Worm (Caenorhabditis elegans) whole organism, young adult: Measurements from ENCODE around the gene irg-8.

Experiments
- B0035.1 ChIP-seq: sonication (generic microtip); optimal IDR thresholded peaks from 2 replicates; lab custom pipeline; 2016; ENCODE audit warnings: missing genetic modification characterization, mild to moderate bottlenecking, missing compliant biosample characterization, missing genotype, missing genetic modification reagents
- B0336.3 ChIP-seq: fragments of 200-800 bp; sonication (Bioruptor generic); IDR thresholded peaks from 2 replicates; pipeline ENCODE4 v1.3.6; 2022; ENCODE audit warnings: missing genetic modification characterization, missing compliant biosample characterization
- F23B12.7 ChIP-seq: sonication (generic microtip); optimal IDR thresholded peaks from 2 replicates; lab custom pipeline; 2017; ENCODE audit warnings: missing genetic modification characterization, mild to moderate bottlenecking, missing compliant biosample characterization, antibody characterized with exemption, moderate library complexity; ENCODE audit not compliant: insufficient read depth
- F33H1.4 ChIP-seq: fragments of 200-800 bp; sonication (Bioruptor generic); IDR thresholded peaks from 2 replicates; pipeline ENCODE4 v1.3.6; 2022; ENCODE audit warnings: missing genetic modification reagents, missing genetic modification characterization, missing compliant biosample characterization
- F49E8.2 ChIP-seq: sonication (generic microtip); optimal IDR thresholded peaks from 3 replicates; lab custom pipeline; 2017; ENCODE audit warnings: missing genetic modification characterization, mild to moderate bottlenecking, missing compliant biosample characterization, antibody characterized with exemption, moderate library complexity; ENCODE audit not compliant: insufficient read depth
- F52B5.7 ChIP-seq: sonication (generic microtip); optimal IDR thresholded peaks from 2 replicates; lab custom pipeline; 2016; ENCODE audit warnings: mild to moderate bottlenecking, missing genetic modification characterization, missing compliant biosample characterization
- T26A5.8 ChIP-seq: sonication (generic microtip); optimal IDR thresholded peaks from 2 replicates; lab custom pipeline; 2016; ENCODE audit warnings: missing genetic modification characterization, missing compliant biosample characterization
- Y53G8AR.9 ChIP-seq: fragments of 200-800 bp; sonication (Bioruptor generic); conservative IDR thresholded peaks from 2 replicates; pipeline ENCODE4 v1.3.6; 2022; ENCODE audit warnings: missing genetic modification reagents, missing genetic modification characterization, missing compliant biosample characterization
- Y56A3A.18 ChIP-seq: fragments of 200-800 bp; sonication (Bioruptor generic); IDR thresholded peaks from 2 replicates; pipeline ENCODE4 v1.3.6; 2022; ENCODE audit warnings: missing genetic modification reagents, missing genetic modification characterization, missing compliant biosample characterization
- Y67H2A.10 ChIP-seq: fragments of 200-800 bp; sonication (Bioruptor generic); conservative IDR thresholded peaks from 2 replicates; pipeline ENCODE4 v1.3.6; 2022; ENCODE audit warnings: missing genetic modification reagents, missing genetic modification characterization, missing compliant biosample characterization
- Y95B8A.8 ChIP-seq: fragments of 200-800 bp; sonication (Bioruptor generic); IDR thresholded peaks from 2 replicates; pipeline ENCODE4 v1.3.6; 2022; ENCODE audit warnings: missing genetic modification reagents, missing genetic modification characterization, missing compliant biosample characterization
- ZK185.1 ChIP-seq: sonication (generic microtip); optimal IDR thresholded peaks from 2 replicates; lab custom pipeline; 2016; ENCODE audit warnings: mild to moderate bottlenecking, missing genetic modification characterization, missing compliant biosample characterization; ENCODE audit not compliant: poor library complexity, severe bottlenecking
- aptf-3 ChIP-seq: fragments of 200-800 bp; sonication (Bioruptor generic); IDR thresholded peaks from 2 replicates; pipeline ENCODE4 v1.3.6; 2022; ENCODE audit warnings: missing genetic modification characterization, missing compliant biosample characterization
- attf-6 ChIP-seq: fragments of 200-800 bp; sonication (Bioruptor generic); IDR thresholded peaks from 2 replicates; pipeline ENCODE4 v1.3.6; 2022; ENCODE audit warnings: missing genetic modification reagents, missing genetic modification characterization, missing compliant biosample characterization
- bed-1 ChIP-seq: fragments of 200-800 bp; sonication (Bioruptor generic); IDR thresholded peaks from 2 replicates; pipeline ENCODE4 v1.3.6; 2022; ENCODE audit warnings: missing genetic modification reagents, missing genetic modification characterization, missing compliant biosample characterization
- ceh-100 ChIP-seq: fragments of 200-800 bp; sonication (Bioruptor generic); IDR thresholded peaks from 2 replicates; pipeline ENCODE4 v1.3.6; 2022; ENCODE audit warnings: missing genetic modification reagents, missing genetic modification characterization, missing compliant biosample characterization
- chd-7 ChIP-seq: sonication (generic microtip); optimal IDR thresholded peaks from 2 replicates; lab custom pipeline; 2016; ENCODE audit warnings: mild to moderate bottlenecking, missing genetic modification characterization, moderate library complexity, missing compliant biosample characterization
- die-1 ChIP-seq: sonication (generic microtip); optimal IDR thresholded peaks from 2 replicates; lab custom pipeline; 2016; ENCODE audit warnings: missing genotype, mild to moderate bottlenecking, missing genetic modification characterization, missing compliant biosample characterization
- fkh-3 ChIP-seq: sonication (generic microtip); optimal IDR thresholded peaks from 2 replicates; lab custom pipeline; 2016; ENCODE audit warnings: mild to moderate bottlenecking, missing genetic modification characterization, missing compliant biosample characterization
- hsf-1 ChIP-seq: fragments of 200-800 bp; sonication (Bioruptor generic); IDR thresholded peaks from 2 replicates; pipeline ENCODE4 v1.3.6; 2022; ENCODE audit warnings: missing genetic modification reagents, missing genetic modification characterization, missing compliant biosample characterization
- lin-26 ChIP-seq: fragments of 200-800 bp; sonication (Bioruptor generic); IDR thresholded peaks from 2 replicates; pipeline ENCODE4 v1.3.6; 2022; ENCODE audit warnings: missing genetic modification reagents, missing genetic modification characterization, missing compliant biosample characterization
- lsy-27 ChIP-seq: sonication (generic microtip); optimal IDR thresholded peaks from 2 replicates; lab custom pipeline; 2017; ENCODE audit warnings: missing genetic modification characterization, mild to moderate bottlenecking, missing compliant biosample characterization, antibody characterized with exemption, missing genotype, borderline replicate concordance; ENCODE audit not compliant: insufficient read depth
- madf-3 ChIP-seq: fragments of 200-800 bp; sonication (Bioruptor generic); IDR thresholded peaks from 2 replicates; pipeline ENCODE4 v1.3.6; 2022; ENCODE audit warnings: missing genetic modification reagents, missing genetic modification characterization, missing compliant biosample characterization
- mes-4 ChIP-seq: sonication (generic microtip); optimal IDR thresholded peaks from 2 replicates; lab custom pipeline; 2016; ENCODE audit warnings: missing genotype, missing genetic modification characterization, missing compliant biosample characterization
- pbrm-1 ChIP-seq: fragments of 200-800 bp; sonication (Bioruptor generic); IDR thresholded peaks from 2 replicates; pipeline ENCODE4 v1.3.6; 2022; ENCODE audit warnings: missing genetic modification reagents, missing genetic modification characterization, missing compliant biosample characterization
- pha-4 ChIP-seq: fragments of 150-350 bp; sonication (generic microtip); optimal IDR thresholded peaks from 2 replicates; lab custom pipeline; 2014; ENCODE audit warnings: missing biosample characterization, missing genetic modification reagents, missing genetic modification characterization
- repo-1 ChIP-seq: sonication (generic microtip); optimal IDR thresholded peaks from 2 replicates; lab custom pipeline; 2017; ENCODE audit warnings: mild to moderate bottlenecking, missing genetic modification characterization, missing compliant biosample characterization
- rpc-1 ChIP-seq, 2 experiments: fragments of 150-350 bp in 1 of 2; sonication (generic microtip) in 1 of 2; optimal IDR thresholded peaks; 2 replicates each; lab custom pipeline; 2014 to 2018; ENCODE audit warnings: missing biosample characterization in 1 of 2, missing genetic modification characterization in 1 of 2, missing genetic modification reagents in 1 of 2, missing genotype in 1 of 2
- sea-2 ChIP-seq: fragments of 200-800 bp; sonication (Bioruptor generic); IDR thresholded peaks from 2 replicates; pipeline ENCODE4 v1.3.6; 2022; ENCODE audit warnings: missing genetic modification characterization, missing compliant biosample characterization
- snpc-1.3 ChIP-seq: sonication (generic microtip); optimal IDR thresholded peaks from 2 replicates; lab custom pipeline; 2017; ENCODE audit warnings: missing genetic modification characterization, mild to moderate bottlenecking, missing compliant biosample characterization, antibody characterized with exemption, moderate library complexity, missing genotype, missing genetic modification reagents; ENCODE audit not compliant: insufficient read depth
- tbx-9 ChIP-seq: sonication (generic microtip); optimal IDR thresholded peaks from 2 replicates; lab custom pipeline; 2016; ENCODE audit warnings: borderline replicate concordance, missing genetic modification characterization, inconsistent platforms, missing compliant biosample characterization
- unc-62 ChIP-seq: fragments of 150-350 bp; optimal IDR thresholded peaks from 2 replicates; lab custom pipeline; 2014; ENCODE audit warnings: missing biosample characterization, missing genetic modification reagents, missing genetic modification characterization
- zim-3 ChIP-seq: sonication (generic microtip); optimal IDR thresholded peaks from 2 replicates; lab custom pipeline; 2017; ENCODE audit warnings: mild to moderate bottlenecking, missing genetic modification characterization, moderate library complexity, missing compliant biosample characterization
- ztf-18 ChIP-seq: sonication (generic microtip); optimal IDR thresholded peaks from 2 replicates; lab custom pipeline; 2016; ENCODE audit warnings: missing genotype, mild to moderate bottlenecking, missing genetic modification characterization, missing compliant biosample characterization
- ztf-25 ChIP-seq: fragments of 200-800 bp; sonication (Bioruptor generic); IDR thresholded peaks from 2 replicates; pipeline ENCODE4 v1.3.6; 2022; ENCODE audit warnings: missing genetic modification reagents, missing genetic modification characterization, missing compliant biosample characterization
- ztf-6 ChIP-seq: fragments of 200-800 bp; sonication (Bioruptor generic); IDR thresholded peaks from 2 replicates; pipeline ENCODE4 v1.3.6; 2022; ENCODE audit warnings: missing genetic modification reagents, missing genetic modification characterization, missing compliant biosample characterization

Gene irg-8

DNA sequence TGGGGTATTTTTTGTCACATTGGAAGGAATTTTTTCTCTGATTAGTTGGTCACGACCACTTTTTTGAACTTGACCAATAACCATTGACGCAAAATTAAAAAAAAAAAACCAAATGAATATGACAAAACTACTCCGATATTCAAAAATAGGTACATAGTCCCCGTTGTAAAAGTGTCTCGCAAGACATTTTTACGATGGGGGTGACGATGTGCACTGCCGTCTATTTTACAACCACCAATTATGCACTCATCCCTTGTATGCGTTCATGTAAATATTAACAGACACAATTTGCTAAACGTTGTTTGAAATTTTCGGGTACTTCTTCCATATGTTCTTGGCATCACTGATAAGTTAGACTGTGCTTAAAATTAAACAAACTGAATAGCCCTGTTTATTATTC, 17.8 kb downstream of the irg-8 start, which contains the start of gene scl-27:
TSS of gene scl-27 (plus strand) at position 301 of the 400 bp plus-strand sequence.
- no peak for TF ChIP-seq zim-3 (tag; lab: Kevin White, UChicago)
- TF ChIP-seq rpc-1 (optimal IDR thresholded peaks at IDR 0.05; lab: Kevin White, UChicago), result no peak
- TF ChIP-seq rpc-1 (tag; optimal IDR thresholded peaks at IDR 0.05; lab: Kevin White, UChicago), result no peak
- no peak for TF ChIP-seq lsy-27
- no peak for TF ChIP-seq fkh-3
- TF ChIP-seq Y56A3A.18 (GFP tag; lab: Robert Waterston, UW), result no peak
- TF ChIP-seq B0035.1 (tag; lab: Kevin White, UChicago), result no peak
- no peak for TF ChIP-seq Y53G8AR.9 (GFP tag; lab: Robert Waterston, UW)
- TF ChIP-seq T26A5.8 (tag; lab: Kevin White, UChicago), result no peak
- no peak for TF ChIP-seq mes-4
- no peak for TF ChIP-seq madf-3
- no peak for TF ChIP-seq ZK185.1 (tag; lab: Kevin White, UChicago)
- no peak for TF ChIP-seq unc-62 (GFP tag; lab: Kevin White, UChicago)
- no peak for TF ChIP-seq chd-7 (tag; lab: Kevin White, UChicago)
- TF ChIP-seq ztf-18, result no peak
- no peak for TF ChIP-seq F52B5.7 (tag; lab: Kevin White, UChicago)
- no peak for TF ChIP-seq sea-2 (GFP tag; lab: Robert Waterston, UW)

- no peak for TF ChIP-seq hsf-1 (GFP tag; lab: Robert Waterston, UW)
Observed at ce11 chrV:396309-396708, 21.2 kb downstream of the irg-8 start, which contains the start of gene nhr-253. TSS of gene nhr-253 (plus strand) at chrV:396593.

DNA sequence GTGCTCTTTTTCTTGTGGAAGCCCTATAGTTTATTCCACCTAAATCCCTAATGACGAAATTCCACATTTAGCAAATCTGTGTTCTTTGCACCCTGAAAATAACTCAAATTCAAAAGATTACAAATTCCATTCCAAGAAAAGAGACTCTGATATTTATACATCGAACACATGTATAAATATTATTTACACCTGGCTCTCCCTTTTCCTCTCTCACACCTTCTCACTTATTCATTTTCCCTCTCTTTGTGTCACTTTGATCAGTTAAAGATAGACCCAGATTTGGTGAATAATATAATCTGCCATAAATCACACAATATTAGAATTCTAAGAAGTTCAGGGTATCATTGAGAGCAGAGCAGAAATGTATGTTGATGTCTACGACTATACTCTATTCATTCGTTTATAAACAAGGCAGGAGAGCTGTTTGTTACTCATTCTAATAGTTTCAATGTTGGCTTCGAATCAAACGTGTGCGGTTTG, 25.3 kb downstream of the irg-8 start, which contains the start of gene nhr-254:
TSS of gene nhr-254 (plus strand) at position 430 of the 480 bp plus-strand sequence.
- TF ChIP-seq die-1 (tag; lab: Kevin White, UChicago) (no peak), pbrm-1 (no peak), pha-4 (tag; lab: Kevin White, UChicago) (no peak), tbx-9 (no peak), F23B12.7 (tag; lab: Kevin White, UChicago) (no peak), ztf-6 (no peak), F33H1.4 (GFP tag; lab: Robert Waterston, UW) (no peak), lin-26 (GFP tag; lab: Robert Waterston, UW) (no peak), F49E8.2 (tag; lab: Kevin White, UChicago) (no peak), Y95B8A.8 (GFP tag; lab: Robert Waterston, UW) (no peak), bed-1 (GFP tag; lab: Robert Waterston, UW) (no peak), ceh-100 (no peak), attf-6 (GFP tag; lab: Robert Waterston, UW) (no peak), T26A5.8 (tag; lab: Kevin White, UChicago) (no peak), aptf-3 (GFP tag; lab: Robert Waterston, UW) (no peak), madf-3 (no peak), Y67H2A.10 (no peak), snpc-1.3 (tag; lab: Kevin White, UChicago) (no peak)

- TF ChIP-seq B0336.3 (GFP tag; lab: Robert Waterston, UW), result 0 out of 2 replicates have a peak, but pooled peaks have one; percentile 23
- no peak for TF ChIP-seq ztf-25
- TF ChIP-seq repo-1 (tag; lab: Kevin White, UChicago), result peak; percentile 13
Observed at ce11 chrV:388397-388796, 29.1 kb downstream of the irg-8 start, which contains the start of gene ZK6.6. TSS of gene ZK6.6 (plus strand) at chrV:388697.
